Worm (Caenorhabditis elegans): Measurements from ENCODE around the gene F40G12.11.
A peak's percentile ranks its signal among the peaks of the same experiment; 100 is the strongest.

Gene F40G12.11

DNA sequence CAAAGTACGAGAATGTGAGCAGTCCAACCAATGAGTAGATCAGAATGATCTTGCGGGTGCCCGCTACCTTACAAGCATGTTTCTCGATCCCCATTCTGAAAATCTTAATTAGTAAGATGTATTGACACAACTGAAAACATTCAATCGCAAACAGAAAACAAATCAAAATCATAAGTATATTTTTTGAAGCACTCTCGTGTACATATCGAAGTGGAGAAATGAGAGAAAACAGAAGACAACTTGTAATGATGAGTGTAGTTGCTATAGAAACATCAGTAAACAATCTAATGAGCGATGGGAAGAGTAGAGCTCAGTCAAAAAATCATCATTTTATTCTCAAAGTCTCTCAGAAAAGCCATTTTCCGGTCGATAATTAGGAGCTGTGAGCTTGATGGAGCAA is 26.7 kb downstream of the F40G12.11 start, which contains the start of gene F14D7.8:
TSS of gene F14D7.8 (minus strand) at position 101 of the 400 bp plus-strand sequence.
- no peak for TF ChIP-seq C04F5.9 (tag; optimal IDR thresholded peaks at IDR 0.05)
- TF ChIP-seq egl-27 (tag; optimal IDR thresholded peaks at IDR 0.05): no peak
- TF ChIP-seq ceh-88 (GFP tag; IDR thresholded peaks at IDR 0.05): no peak
- TF ChIP-seq zag-1 (tag; optimal IDR thresholded peaks at IDR 0.05): no peak
- no peak for TF ChIP-seq jun-1 (tag; optimal IDR thresholded peaks at IDR 0.05)
- TF ChIP-seq unc-130 (tag; optimal IDR thresholded peaks at IDR 0.05): no peak
- no peak for TF ChIP-seq mep-1 (tag; optimal IDR thresholded peaks at IDR 0.05)
- TF ChIP-seq rnt-1 (tag; optimal IDR thresholded peaks at IDR 0.05): no peak
- no peak for TF ChIP-seq C16A3.4 (tag; optimal IDR thresholded peaks at IDR 0.05)
- no peak for TF ChIP-seq efl-1 (optimal IDR thresholded peaks at IDR 0.05)
- no peak for TF ChIP-seq efl-1 (GFP tag; optimal IDR thresholded peaks at IDR 0.05 in 1 of 2)
- TF ChIP-seq ces-1 (GFP tag; optimal IDR thresholded peaks at IDR 0.05): no peak

DNA sequence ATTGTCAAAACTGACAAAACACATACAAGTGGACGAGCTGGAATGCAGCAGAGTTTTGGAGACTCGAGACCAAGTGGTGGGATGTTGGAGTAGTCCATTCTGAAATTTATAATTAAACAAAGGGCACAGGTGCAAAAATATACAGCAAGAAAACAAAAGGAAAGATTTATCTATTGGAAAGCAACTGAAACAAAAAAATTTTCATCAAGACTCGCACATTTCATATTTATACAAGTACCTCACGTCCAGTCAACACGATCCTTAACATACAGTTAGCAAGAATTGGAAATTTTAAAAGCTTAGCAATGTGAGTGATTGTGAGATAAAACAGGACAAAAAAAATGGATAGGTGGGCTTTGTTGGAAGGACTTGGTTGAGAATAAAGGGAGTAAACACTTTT is 28.3 kb downstream of the F40G12.11 start, which contains the start of gene F47B8.1:
TSS of gene F47B8.1 (minus strand) at position 101 of the 400 bp plus-strand sequence.
- no peak for TF ChIP-seq efl-1 (optimal IDR thresholded peaks at IDR 0.05)
- no peak for TF ChIP-seq efl-1 (GFP tag; optimal IDR thresholded peaks at IDR 0.05 in 1 of 2)
- no peak for TF ChIP-seq dpl-1 (GFP tag; optimal IDR thresholded peaks at IDR 0.05)
- TF ChIP-seq swsn-7 (tag; optimal IDR thresholded peaks at IDR 0.05): no peak
- TF ChIP-seq isw-1 (GFP tag; IDR thresholded peaks at IDR 0.05): no peak
- peak; percentile 16 for TF ChIP-seq nhr-85 (tag)
- no peak for TF ChIP-seq mep-1 (tag; optimal IDR thresholded peaks at IDR 0.05)

DNA sequence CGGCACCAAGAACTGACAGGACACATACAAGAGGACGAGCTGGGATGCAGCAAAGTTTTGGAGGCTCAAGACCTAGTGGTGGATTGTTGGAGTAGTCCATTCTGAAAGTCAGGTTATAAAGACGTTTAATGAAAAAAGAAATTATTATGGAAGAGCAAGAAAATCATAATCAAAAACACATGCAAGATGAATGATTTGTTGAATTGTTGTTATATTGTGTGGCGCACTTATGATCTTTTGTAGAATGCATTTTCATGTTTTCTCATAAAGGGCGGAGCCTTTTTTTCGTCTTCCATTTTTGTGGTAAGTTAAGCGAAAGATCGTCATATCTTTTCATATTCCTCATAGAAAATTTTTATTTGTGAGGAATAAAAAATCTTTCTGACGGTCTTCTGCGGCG is 30.6 kb downstream of the F40G12.11 start, which contains the start of gene F47B8.2:
TSS of gene F47B8.2 (minus strand) at position 101 of the 400 bp plus-strand sequence.
- no peak for TF ChIP-seq ceh-90 (tag; optimal IDR thresholded peaks at IDR 0.05)
- TF ChIP-seq elt-2 (tag; optimal IDR thresholded peaks at IDR 0.05): no peak
- no peak for TF ChIP-seq vab-15 (tag; optimal IDR thresholded peaks at IDR 0.05)
- TF ChIP-seq alr-1 (tag; optimal IDR thresholded peaks at IDR 0.05; ENCODE audit: borderline replicate concordance): no peak
- no peak for TF ChIP-seq ets-5 (GFP tag; IDR thresholded peaks at IDR 0.05)
- TF ChIP-seq C34B4.2 (tag; optimal IDR thresholded peaks at IDR 0.05): no peak
- no peak for TF ChIP-seq nhr-237 (tag; optimal IDR thresholded peaks at IDR 0.05)
- TF ChIP-seq mdl-1 (tag; optimal IDR thresholded peaks at IDR 0.05): no peak
- no peak for TF ChIP-seq unc-130 (tag; optimal IDR thresholded peaks at IDR 0.05)

DNA sequence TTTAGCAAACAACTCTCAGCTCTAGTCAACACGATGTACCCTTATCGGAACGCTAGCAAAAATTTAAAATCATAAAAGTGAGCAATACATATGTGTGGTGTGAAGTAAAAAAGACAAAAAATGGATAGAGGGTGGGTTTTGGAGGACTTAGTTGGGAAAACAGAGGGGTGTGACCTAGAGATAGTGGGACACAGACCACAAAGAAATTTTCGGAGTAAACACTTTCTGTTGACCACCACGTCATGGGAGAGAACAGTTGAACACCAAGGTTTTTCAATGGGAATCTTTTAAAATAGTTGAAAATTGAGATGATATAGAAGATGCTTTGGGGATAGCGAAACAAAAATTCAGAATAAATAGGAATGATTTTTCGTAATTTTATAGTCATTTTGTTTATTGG is 31.2 kb downstream of the F40G12.11 start:
- TF ChIP-seq lin-35 (GFP tag; optimal IDR thresholded peaks at IDR 0.05) (no peak), lin-14 (GFP tag; optimal IDR thresholded peaks at IDR 0.05) (peak; percentile 62), pag-3 (tag; optimal IDR thresholded peaks at IDR 0.05; ENCODE audit: borderline replicate concordance, insufficient read depth) (no peak), lin-15B (tag; optimal IDR thresholded peaks at IDR 0.05) (no peak), lsy-2 (tag; optimal IDR thresholded peaks at IDR 0.05) (peak in 1 of 2 experiments; percentile 23), tlp-1 (tag; optimal IDR thresholded peaks at IDR 0.05) (no peak), efl-1 (optimal IDR thresholded peaks at IDR 0.05) (no peak), efl-1 (GFP tag; optimal IDR thresholded peaks at IDR 0.05 in 1 of 2) (peak in 1 of 2 experiments; percentile 2)

DNA sequence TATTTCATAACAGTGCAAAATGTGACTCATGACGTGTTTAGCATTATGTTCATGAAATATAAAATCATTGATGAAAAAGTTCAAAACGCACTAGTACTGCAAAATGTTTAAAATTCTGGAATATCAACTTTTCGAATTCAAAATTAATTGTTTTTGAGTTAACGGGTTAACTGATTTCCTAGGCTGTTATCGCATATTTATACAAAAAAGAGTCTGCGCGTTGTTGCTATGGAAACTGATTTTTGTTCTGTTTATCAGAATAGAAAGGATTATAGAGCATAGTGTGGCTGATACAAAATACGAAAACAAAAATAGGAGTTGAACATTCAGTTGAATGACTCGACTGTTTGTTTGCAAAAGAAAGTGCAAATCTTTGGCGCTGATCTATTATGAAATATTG is 31.6 kb downstream of the F40G12.11 start:
- TF ChIP-seq blmp-1 (tag; optimal IDR thresholded peaks at IDR 0.05) (no peak), fkh-8 (tag; optimal IDR thresholded peaks at IDR 0.05) (peak; percentile 66), ceh-90 (tag; optimal IDR thresholded peaks at IDR 0.05) (peak; percentile 3), pax-3 (tag; optimal IDR thresholded peaks at IDR 0.05) (peak; percentile 54)
